Fruit fly (Drosophila melanogaster) whole organism, pupa: ENCODE data around the gene Lsd-2.

Experiments used
- CG10348 ChIP-seq: fragments of 200-800 bp; sonication (Bioruptor generic); IDR thresholded peaks from 2 replicates; pipeline ENCODE4 v1.3.6; 2022; ENCODE audit warnings: missing biosample characterization, missing genetic modification characterization
- CG15710 ChIP-seq: fragments of 200-800 bp; sonication (Bioruptor generic); optimal IDR thresholded peaks from 2 replicates; lab custom pipeline; 2018; ENCODE audit warnings: missing biosample characterization, mild to moderate bottlenecking, missing genetic modification characterization, moderate library complexity
- CG17806 ChIP-seq: fragments of 200-800 bp; sonication (Bioruptor generic); optimal IDR thresholded peaks from 2 replicates; lab custom pipeline; 2018; ENCODE audit warnings: missing biosample characterization, mild to moderate bottlenecking, missing genetic modification characterization, moderate library complexity
- CG32121 ChIP-seq: fragments of 200-800 bp; sonication (Bioruptor generic); IDR thresholded peaks from 2 replicates; pipeline ENCODE4 v1.3.6; 2022; ENCODE audit warnings: missing biosample characterization, missing genetic modification characterization
- CG4496 ChIP-seq: fragments of 200-800 bp; sonication (Bioruptor generic); IDR thresholded peaks from 3 replicates; pipeline ENCODE4 v1.3.6; 2022; ENCODE audit warnings: missing biosample characterization, missing genetic modification characterization
- CG8159 ChIP-seq: fragments of 200-800 bp; sonication (Bioruptor generic); optimal IDR thresholded peaks from 3 replicates; lab custom pipeline; 2018; ENCODE audit warnings: missing biosample characterization, mild to moderate bottlenecking, missing genetic modification characterization, moderate library complexity
- CG9948 ChIP-seq: fragments of 200-800 bp; sonication (Bioruptor generic); optimal IDR thresholded peaks from 2 replicates; lab custom pipeline; 2018; ENCODE audit warnings: missing biosample characterization, mild to moderate bottlenecking, missing genetic modification characterization, moderate library complexity
- EcR ChIP-seq: fragments of 200-800 bp; sonication (Bioruptor generic); optimal IDR thresholded peaks from 3 replicates; lab custom pipeline; 2019; ENCODE audit warnings: missing biosample characterization, missing genetic modification characterization, mild to moderate bottlenecking, moderate library complexity, missing genetic modification reagents
- Ets98B ChIP-seq: fragments of 200-800 bp; sonication (Bioruptor generic); IDR thresholded peaks from 2 replicates; pipeline ENCODE4 v1.3.6; 2022; ENCODE audit warnings: missing biosample characterization, missing genetic modification characterization
- Pif1A ChIP-seq: fragments of 200-800 bp; sonication (Bioruptor generic); optimal IDR thresholded peaks from 3 replicates; lab custom pipeline; 2016; ENCODE audit warnings: missing biosample characterization, missing genetic modification characterization
- Pif1B ChIP-seq: fragments of 200-800 bp; sonication (Bioruptor generic); optimal IDR thresholded peaks from 3 replicates; lab custom pipeline; 2016; ENCODE audit warnings: missing biosample characterization, missing genetic modification characterization
- Snoo ChIP-seq: fragments of 200-800 bp; sonication (Bioruptor generic); optimal IDR thresholded peaks from 3 replicates; lab custom pipeline; 2017; ENCODE audit warnings: missing biosample characterization, mild to moderate bottlenecking, missing genetic modification characterization, inconsistent platforms
- fd96Ca ChIP-seq: fragments of 200-800 bp; sonication (Bioruptor generic); IDR thresholded peaks from 3 replicates; pipeline ENCODE4 v1.3.6; 2022; ENCODE audit warnings: missing biosample characterization, missing genetic modification characterization

DNA sequence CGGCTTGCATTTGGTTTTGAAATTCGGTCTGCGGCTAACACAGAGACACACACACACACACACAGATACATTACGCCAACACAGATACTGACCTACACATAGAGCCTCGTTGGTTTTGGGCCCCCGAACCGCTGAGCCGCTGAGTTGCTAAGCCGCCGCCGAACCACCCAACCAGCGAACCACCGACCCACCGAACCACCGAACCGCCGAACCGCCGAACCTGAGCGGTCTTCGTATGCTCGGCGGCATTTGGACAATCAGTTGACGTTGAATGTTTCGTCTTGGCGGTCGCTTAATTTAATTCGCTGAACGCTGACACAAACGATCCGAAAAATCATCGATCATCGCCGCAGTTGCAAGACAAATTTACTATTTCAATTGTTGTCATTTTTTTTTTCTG, 49.5 kb upstream of the Lsd-2 start, which contains the start of gene drd:
- TF ChIP-seq Ets98B (GFP tag; lab: Robert Waterston, UW) (no peak), CG17806 (tag; lab: Kevin White, UChicago) (no peak), fd96Ca (GFP tag; lab: Robert Waterston, UW) (no peak), CG10348 (GFP tag; lab: Robert Waterston, UW) (no peak), CG32121 (GFP tag; lab: Robert Waterston, UW) (no peak), EcR (GFP tag; lab: Kevin White, UChicago) (no peak), Snoo (tag; lab: Kevin White, UChicago) (no peak), CG8159 (tag; lab: Kevin White, UChicago) (no peak), CG9948 (tag; lab: Kevin White, UChicago) (no peak), CG15710 (tag; lab: Kevin White, UChicago) (no peak), CG4496 (no peak), Pif1A (GFP tag; lab: Kevin White, UChicago) (no peak), Pif1B (no peak)
